Worm (Caenorhabditis elegans): Measurements from ENCODE around the gene kin-2.

Gene kin-2

ce11 chrX:5977754-5978153, at the start of gene kin-2:
Gene kin-2 (minus strand): TSS chrX:5977854.
- TF ChIP-seq scrt-1 (GFP tag; IDR thresholded peaks at IDR 0.05) (no peak), flt-1 (GFP tag; IDR thresholded peaks at IDR 0.05) (no peak), hmbx-1 (tag; optimal IDR thresholded peaks at IDR 0.05) (no peak), hnd-1 (tag; optimal IDR thresholded peaks at IDR 0.05) (no peak), F13C5.2 (tag; optimal IDR thresholded peaks at IDR 0.05) (no peak), aly-1 (tag; optimal IDR thresholded peaks at IDR 0.05) (no peak), pes-1 (GFP tag; IDR thresholded peaks at IDR 0.05) (no peak), tbx-11 (GFP tag; IDR thresholded peaks at IDR 0.05) (no peak), tbx-37 (GFP tag; conservative IDR thresholded peaks at IDR 0.05) (no peak), tra-4 (tag; optimal IDR thresholded peaks at IDR 0.05) (no peak), hmg-4 (GFP tag; optimal IDR thresholded peaks at IDR 0.05) (no peak), ceh-13 (GFP tag; optimal IDR thresholded peaks at IDR 0.05) (no peak), ceh-36 (tag; optimal IDR thresholded peaks at IDR 0.05) (no peak), ama-1 (optimal IDR thresholded peaks at IDR 0.05) (no peak), sea-1 (GFP tag; conservative IDR thresholded peaks at IDR 0.05) (no peak), ets-7 (tag; optimal IDR thresholded peaks at IDR 0.05) (no peak)

- TF ChIP-seq hmg-4 (GFP tag; optimal IDR thresholded peaks at IDR 0.05) (no peak), tbx-11 (GFP tag; IDR thresholded peaks at IDR 0.05) (no peak), F13C5.2 (tag; optimal IDR thresholded peaks at IDR 0.05) (no peak), pes-1 (GFP tag; IDR thresholded peaks at IDR 0.05) (no peak), ama-1 (optimal IDR thresholded peaks at IDR 0.05) (no peak), aly-1 (tag; optimal IDR thresholded peaks at IDR 0.05) (no peak), hmbx-1 (tag; optimal IDR thresholded peaks at IDR 0.05) (no peak), flt-1 (GFP tag; IDR thresholded peaks at IDR 0.05) (no peak), scrt-1 (GFP tag; IDR thresholded peaks at IDR 0.05) (no peak), ets-7 (tag; optimal IDR thresholded peaks at IDR 0.05) (no peak), tra-4 (tag; optimal IDR thresholded peaks at IDR 0.05) (no peak), ceh-36 (tag; optimal IDR thresholded peaks at IDR 0.05) (no peak)
Measured at ce11 chrX:6026732-6027528, 49.3 kb upstream of the kin-2 start.

DNA sequence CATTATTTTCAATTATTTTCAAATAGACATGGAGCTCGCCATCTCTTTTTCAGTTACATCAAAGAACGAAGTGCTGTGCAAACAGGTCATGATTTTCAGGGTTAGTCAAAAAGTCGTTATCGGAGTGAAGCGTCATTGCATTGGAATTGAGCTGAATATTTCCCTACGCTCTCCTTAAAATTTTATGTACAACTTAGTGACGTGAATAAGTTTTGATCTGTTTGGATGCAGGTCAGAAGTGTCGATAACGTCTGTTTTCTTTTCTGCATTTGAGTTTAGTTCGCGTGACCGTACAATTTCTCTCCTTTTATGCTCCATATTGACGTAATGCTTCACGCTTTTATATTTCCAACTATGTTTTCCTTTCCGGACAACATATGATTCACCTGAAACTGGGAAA, 47.3 kb upstream of the kin-2 start:
- TF ChIP-seq ets-7 (tag; optimal IDR thresholded peaks at IDR 0.05) (no peak), sea-1 (GFP tag; conservative IDR thresholded peaks at IDR 0.05) (no peak), hnd-1 (tag; optimal IDR thresholded peaks at IDR 0.05) (no peak), ama-1 (optimal IDR thresholded peaks at IDR 0.05) (no peak), pes-1 (GFP tag; IDR thresholded peaks at IDR 0.05) (no peak), hmbx-1 (tag; optimal IDR thresholded peaks at IDR 0.05) (no peak), scrt-1 (GFP tag; IDR thresholded peaks at IDR 0.05) (no peak), tbx-11 (GFP tag; IDR thresholded peaks at IDR 0.05) (no peak), hmg-4 (GFP tag; optimal IDR thresholded peaks at IDR 0.05) (no peak), tra-4 (tag; optimal IDR thresholded peaks at IDR 0.05) (no peak), ceh-13 (GFP tag; optimal IDR thresholded peaks at IDR 0.05) (no peak), B0310.2 (tag; optimal IDR thresholded peaks at IDR 0.05) (no peak), aly-1 (tag; optimal IDR thresholded peaks at IDR 0.05) (no peak), flt-1 (GFP tag; IDR thresholded peaks at IDR 0.05) (no peak), ceh-36 (tag; optimal IDR thresholded peaks at IDR 0.05) (no peak), F13C5.2 (tag; optimal IDR thresholded peaks at IDR 0.05) (no peak), tbx-37 (GFP tag; conservative IDR thresholded peaks at IDR 0.05) (no peak)

DNA sequence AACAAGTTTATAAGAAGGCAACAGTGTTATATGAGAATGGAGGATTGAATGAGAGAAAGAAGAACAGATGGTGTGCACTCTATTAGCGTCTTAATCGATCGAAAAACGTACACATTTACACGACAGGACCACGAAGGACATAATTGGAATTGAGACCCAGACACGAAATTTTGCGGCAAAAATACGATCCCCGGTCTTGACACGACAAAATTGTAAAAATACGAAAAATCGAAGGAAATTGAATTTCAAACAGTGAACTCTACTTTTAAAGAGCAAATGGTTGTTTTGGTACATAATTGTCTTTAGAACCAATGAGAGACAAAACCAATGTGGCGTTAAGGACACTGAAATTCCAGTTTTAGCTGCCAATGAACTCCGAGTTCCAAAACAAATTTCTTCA, 44.8 kb upstream of the kin-2 start, which contains the start of gene lelo-3:
lelo-3 (minus strand) TSS at position 101 of the 400 bp plus-strand sequence.
- no peak for TF ChIP-seq flt-1 (GFP tag; IDR thresholded peaks at IDR 0.05)
- no peak for TF ChIP-seq ceh-36 (tag; optimal IDR thresholded peaks at IDR 0.05)
- TF ChIP-seq F13C5.2 (tag; optimal IDR thresholded peaks at IDR 0.05) = no peak
- no peak for TF ChIP-seq hmbx-1 (tag; optimal IDR thresholded peaks at IDR 0.05)
- no peak for TF ChIP-seq ama-1 (optimal IDR thresholded peaks at IDR 0.05)

DNA sequence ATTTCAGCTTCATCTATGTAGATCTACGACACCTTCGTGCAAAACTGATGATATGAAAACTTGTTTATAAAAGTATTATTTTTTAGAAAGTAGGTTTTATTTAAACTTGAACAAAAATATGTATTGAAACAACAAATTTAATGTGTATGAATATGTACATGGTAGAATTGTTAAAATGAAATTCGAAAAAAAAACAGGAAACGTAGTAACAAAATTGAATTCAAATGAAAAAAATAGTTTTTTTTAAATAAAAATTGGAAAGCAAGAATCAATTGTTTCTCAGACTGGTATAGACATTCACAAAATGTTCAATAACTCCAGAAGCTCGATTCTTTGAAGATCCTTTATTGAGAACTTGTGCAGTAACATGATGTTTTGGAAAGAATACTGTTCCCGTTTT, 43.1 kb upstream of the kin-2 start:
- TF ChIP-seq flt-1 (GFP tag; IDR thresholded peaks at IDR 0.05) (no peak), hmg-4 (GFP tag; optimal IDR thresholded peaks at IDR 0.05) (no peak), ets-7 (tag; optimal IDR thresholded peaks at IDR 0.05) (no peak), aly-1 (tag; optimal IDR thresholded peaks at IDR 0.05) (no peak), hnd-1 (tag; optimal IDR thresholded peaks at IDR 0.05) (no peak), ceh-36 (tag; optimal IDR thresholded peaks at IDR 0.05) (no peak), hmbx-1 (tag; optimal IDR thresholded peaks at IDR 0.05) (no peak)

DNA sequence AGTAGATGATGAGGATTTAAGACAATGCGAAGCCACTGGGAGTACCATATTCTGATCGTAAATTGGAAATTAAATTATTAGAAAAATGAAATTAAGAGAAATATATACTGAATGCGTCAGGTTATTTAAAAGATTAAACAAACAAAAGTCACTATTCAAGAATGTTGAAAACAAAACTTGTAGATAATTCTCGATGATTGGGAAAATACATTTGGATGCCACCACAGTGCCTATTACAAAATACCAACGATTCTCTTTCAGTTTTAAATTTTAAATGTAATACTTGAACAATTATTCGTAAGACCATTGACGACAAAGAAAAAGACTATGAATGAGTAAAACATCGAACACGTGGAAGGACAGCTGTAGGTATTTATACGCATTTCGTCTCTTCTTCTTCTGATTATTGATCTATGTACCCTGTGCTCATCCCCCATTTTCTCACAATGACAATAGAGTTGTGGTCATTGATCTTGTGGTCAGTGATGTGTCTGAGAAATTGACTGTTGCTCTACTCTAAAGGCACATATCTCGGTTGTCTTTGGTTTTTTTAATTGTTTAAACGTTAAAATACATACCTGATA, 42.3 kb upstream of the kin-2 start, which contains the start of gene C09B8.4:
C09B8.4 (minus strand) TSS at position 51 of the 584 bp plus-strand sequence.
- TF ChIP-seq tra-4 (tag; optimal IDR thresholded peaks at IDR 0.05) (no peak), sea-1 (GFP tag; conservative IDR thresholded peaks at IDR 0.05) (no peak), hmbx-1 (tag; optimal IDR thresholded peaks at IDR 0.05) (no peak), flt-1 (GFP tag; IDR thresholded peaks at IDR 0.05) (no peak), scrt-1 (GFP tag; IDR thresholded peaks at IDR 0.05) (no peak), ets-7 (tag; optimal IDR thresholded peaks at IDR 0.05) (no peak), ceh-13 (GFP tag; optimal IDR thresholded peaks at IDR 0.05) (no peak)

- TF ChIP-seq ets-7 (tag; optimal IDR thresholded peaks at IDR 0.05) = no peak
- no peak for TF ChIP-seq ceh-13 (GFP tag; optimal IDR thresholded peaks at IDR 0.05)
- TF ChIP-seq B0310.2 (tag; optimal IDR thresholded peaks at IDR 0.05) = no peak
- TF ChIP-seq ceh-36 (tag; optimal IDR thresholded peaks at IDR 0.05) = no peak
- TF ChIP-seq tbx-11 (GFP tag; IDR thresholded peaks at IDR 0.05) = no peak
- TF ChIP-seq hnd-1 (tag; optimal IDR thresholded peaks at IDR 0.05) = no peak
- no peak for TF ChIP-seq scrt-1 (GFP tag; IDR thresholded peaks at IDR 0.05)
- no peak for TF ChIP-seq tbx-37 (GFP tag; conservative IDR thresholded peaks at IDR 0.05)
- TF ChIP-seq pes-1 (GFP tag; IDR thresholded peaks at IDR 0.05) = no peak
- TF ChIP-seq sea-1 (GFP tag; conservative IDR thresholded peaks at IDR 0.05) = no peak
- no peak for TF ChIP-seq ama-1 (optimal IDR thresholded peaks at IDR 0.05)
- TF ChIP-seq aly-1 (tag; optimal IDR thresholded peaks at IDR 0.05) = no peak
- TF ChIP-seq F13C5.2 (tag; optimal IDR thresholded peaks at IDR 0.05) = no peak
- TF ChIP-seq hmg-4 (GFP tag; optimal IDR thresholded peaks at IDR 0.05) = no peak
- TF ChIP-seq flt-1 (GFP tag; IDR thresholded peaks at IDR 0.05) = no peak
- TF ChIP-seq tra-4 (tag; optimal IDR thresholded peaks at IDR 0.05) = no peak
- TF ChIP-seq hmbx-1 (tag; optimal IDR thresholded peaks at IDR 0.05) = no peak
Measured at ce11 chrX:6015096-6015495, 37.4 kb upstream of the kin-2 start, which contains the start of gene C09B8.8. Gene C09B8.8 (plus strand): TSS chrX:6015492.

All from whole organism, early embryonic.